Fruit fly (Drosophila melanogaster) whole organism, embryonic: ENCODE results near the gene janB.
A peak's percentile ranks its signal among the peaks of the same experiment; 100 is the strongest.

Experiments
- Atf-2 ChIP-seq: fragments of 200-800 bp; sonication (Bioruptor generic); optimal IDR thresholded peaks from 2 replicates; lab custom pipeline; 2016; ENCODE audit warnings: missing biosample characterization, missing genetic modification characterization
- Awh ChIP-seq: fragments of 200-800 bp; sonication (Bioruptor generic); IDR thresholded peaks from 2 replicates; pipeline ENCODE4, ENCODE4 v1.3.6; 2022; ENCODE audit warnings: missing biosample characterization, missing genetic modification characterization
- B-H2 ChIP-seq: fragments of 200-800 bp; sonication (Bioruptor generic); optimal IDR thresholded peaks from 2 replicates; lab custom pipeline; 2018; ENCODE audit warnings: missing biosample characterization, mild to moderate bottlenecking, missing genetic modification characterization
- CG10321 ChIP-seq: fragments of 200-800 bp; sonication (Bioruptor generic); IDR thresholded peaks from 2 replicates; pipeline ENCODE4 v1.3.6; 2022; ENCODE audit warnings: missing biosample characterization, missing genetic modification characterization
- CG10462 ChIP-seq: fragments of 200-800 bp; sonication (Bioruptor generic); optimal IDR thresholded peaks from 2 replicates; lab custom pipeline; 2016; ENCODE audit warnings: missing biosample characterization, missing genetic modification characterization
- CG11093 ChIP-seq: fragments of 200-800 bp; sonication (Bioruptor generic); IDR thresholded peaks from 3 replicates; pipeline ENCODE4 v1.3.6; 2022; ENCODE audit warnings: missing biosample characterization, missing genetic modification characterization
- CG11247 ChIP-seq: fragments of 200-800 bp; sonication (Bioruptor generic); IDR thresholded peaks from 2 replicates; pipeline ENCODE4 v1.3.6; 2022; ENCODE audit warnings: missing biosample characterization, missing genetic modification characterization
- CG11456 ChIP-seq: fragments of 200-800 bp; sonication (Bioruptor generic); IDR thresholded peaks from 3 replicates; pipeline ENCODE4 v1.3.6; 2022; ENCODE audit warnings: missing biosample characterization, missing genetic modification characterization
- CG13296 ChIP-seq: fragments of 200-800 bp; sonication (Bioruptor generic); optimal IDR thresholded peaks from 3 replicates; lab custom pipeline; 2018; ENCODE audit warnings: missing biosample characterization, mild to moderate bottlenecking, missing genetic modification characterization
- CG15011 ChIP-seq: fragments of 200-800 bp; sonication (Bioruptor generic); optimal IDR thresholded peaks from 3 replicates; lab custom pipeline; 2018; ENCODE audit warnings: missing biosample characterization, mild to moderate bottlenecking, missing genetic modification characterization
- CG15269 ChIP-seq: fragments of 200-800 bp; sonication (Bioruptor generic); optimal IDR thresholded peaks from 2 replicates; lab custom pipeline; 2018; ENCODE audit warnings: missing biosample characterization, mild to moderate bottlenecking, missing genetic modification characterization, moderate library complexity
- CG18011 ChIP-seq: fragments of 200-800 bp; sonication (Bioruptor generic); optimal IDR thresholded peaks from 2 replicates; lab custom pipeline; 2017; ENCODE audit warnings: missing biosample characterization, missing genetic modification characterization, mild to moderate bottlenecking, moderate library complexity, missing genotype
- CG18619 ChIP-seq: fragments of 200-800 bp; sonication (Bioruptor generic); optimal IDR thresholded peaks from 3 replicates; lab custom pipeline; 2017; ENCODE audit warnings: missing biosample characterization, mild to moderate bottlenecking, missing genetic modification characterization
- CG31441 ChIP-seq: fragments of 200-800 bp; sonication (Bioruptor generic); IDR thresholded peaks from 2 replicates; pipeline ENCODE4 v1.3.6; 2022; ENCODE audit warnings: missing biosample characterization, missing genetic modification characterization
- CG3163 ChIP-seq: fragments of 200-800 bp; sonication (Bioruptor generic); optimal IDR thresholded peaks from 3 replicates; lab custom pipeline; 2016; ENCODE audit warnings: missing biosample characterization, missing genetic modification characterization
- CG4617 ChIP-seq: fragments of 200-800 bp; sonication (Bioruptor generic); optimal IDR thresholded peaks from 3 replicates; lab custom pipeline; 2016; ENCODE audit warnings: missing biosample characterization, missing genetic modification characterization, borderline replicate concordance
- CG4854 ChIP-seq: fragments of 200-800 bp; sonication (Bioruptor generic); optimal IDR thresholded peaks from 2 replicates; lab custom pipeline; 2016; ENCODE audit warnings: missing biosample characterization, missing genetic modification characterization, inconsistent platforms
- CG6272 ChIP-seq: fragments of 200-800 bp; sonication (Bioruptor generic); IDR thresholded peaks from 2 replicates; pipeline ENCODE4 v1.3.6; 2022; ENCODE audit warnings: missing biosample characterization, missing genetic modification characterization
- CG7556 ChIP-seq: fragments of 200-800 bp; sonication (Bioruptor generic); optimal IDR thresholded peaks from 2 replicates; lab custom pipeline; 2017; ENCODE audit warnings: missing biosample characterization, mild to moderate bottlenecking, missing genetic modification characterization
- CG7786 ChIP-seq: fragments of 200-800 bp; sonication (Bioruptor generic); optimal IDR thresholded peaks from 2 replicates; lab custom pipeline; 2016; ENCODE audit warnings: missing biosample characterization, missing genetic modification characterization
- CG9215 ChIP-seq: fragments of 200-800 bp; sonication (Bioruptor generic); IDR thresholded peaks from 2 replicates; pipeline ENCODE4 v1.3.6; 2022; ENCODE audit warnings: missing biosample characterization, missing genetic modification characterization
- Dek ChIP-seq: fragments of 200-800 bp; sonication (Bioruptor generic); optimal IDR thresholded peaks from 3 replicates; lab custom pipeline; 2019; ENCODE audit warnings: missing biosample characterization, mild to moderate bottlenecking, missing genetic modification characterization, moderate library complexity
- E2f1 ChIP-seq: fragments of 200-800 bp; sonication (Bioruptor generic); IDR thresholded peaks from 2 replicates; pipeline ENCODE4 v1.3.6; 2022; ENCODE audit warnings: missing biosample characterization, missing genetic modification characterization
- Ets65A ChIP-seq: fragments of 200-800 bp; sonication (Bioruptor generic); peaks from one replicate; lab custom pipeline; 2016; ENCODE audit warnings: missing biosample characterization, missing genetic modification characterization
- Fer1 ChIP-seq: fragments of 200-800 bp; sonication (Bioruptor generic); optimal IDR thresholded peaks from 2 replicates; lab custom pipeline; 2017; ENCODE audit warnings: missing biosample characterization, mild to moderate bottlenecking, missing genetic modification characterization
- Hmr ChIP-seq: fragments of 200-800 bp; sonication (Bioruptor generic); optimal IDR thresholded peaks from 3 replicates; lab custom pipeline; 2017; ENCODE audit warnings: mild to moderate bottlenecking, missing biosample characterization, missing genetic modification reagents, missing genetic modification characterization
- MBD-R2 ChIP-seq: fragments of 200-800 bp; sonication (Bioruptor generic); IDR thresholded peaks from 2 replicates; pipeline ENCODE4 v1.3.6; 2022; ENCODE audit warnings: missing biosample characterization, missing genetic modification characterization
- Med ChIP-seq: fragments of 200-800 bp; sonication (Bioruptor generic); peaks from one replicate; lab custom pipeline; 2016; ENCODE audit warnings: missing biosample characterization, missing genetic modification characterization, mild to moderate bottlenecking, inconsistent platforms, moderate library complexity
- NK7.1 ChIP-seq: fragments of 200-800 bp; sonication (Bioruptor generic); optimal IDR thresholded peaks from 3 replicates; lab custom pipeline; 2016; ENCODE audit warnings: missing biosample characterization, missing genetic modification characterization
- Ravus ChIP-seq: fragments of 200-800 bp; sonication (Bioruptor generic); IDR thresholded peaks from 2 replicates; pipeline ENCODE4 v1.3.6; 2022; ENCODE audit warnings: missing biosample characterization, missing genetic modification characterization
- Sox100B ChIP-seq: fragments of 200-800 bp; sonication (Bioruptor generic); optimal IDR thresholded peaks from 3 replicates; lab custom pipeline; 2018; ENCODE audit warnings: missing biosample characterization, mild to moderate bottlenecking, missing genetic modification characterization
- Xrp1 ChIP-seq: fragments of 200-800 bp; sonication (Bioruptor generic); IDR thresholded peaks from 2 replicates; pipeline ENCODE4 v1.3.6; 2022; ENCODE audit warnings: missing biosample characterization, missing genetic modification characterization
- al ChIP-seq: fragments of 200-800 bp; sonication (Bioruptor generic); IDR thresholded peaks from 2 replicates; pipeline ENCODE4 v1.3.6; 2022; ENCODE audit warnings: missing biosample characterization, missing genetic modification characterization
- ap ChIP-seq: fragments of 200-800 bp; sonication (Bioruptor generic); IDR thresholded peaks from 2 replicates; pipeline ENCODE4 v1.3.6; 2022; ENCODE audit warnings: missing biosample characterization, missing genetic modification characterization
- ash1 ChIP-seq: fragments of 200-800 bp; sonication (Bioruptor generic); optimal IDR thresholded peaks from 2 replicates; lab custom pipeline; 2018; ENCODE audit warnings: missing biosample characterization, mild to moderate bottlenecking, missing genetic modification characterization
- bab2 ChIP-seq: fragments of 200-800 bp; sonication (Bioruptor generic); optimal IDR thresholded peaks from 2 replicates; lab custom pipeline; 2016; ENCODE audit warnings: missing biosample characterization, missing genetic modification characterization
- bsh ChIP-seq, 2 experiments: fragments of 200-800 bp; sonication (Bioruptor generic); optimal IDR thresholded peaks; 2 replicates each; lab custom pipeline; 2017 to 2018; ENCODE audit warnings: mild to moderate bottlenecking in 2 of 2, missing biosample characterization in 2 of 2, missing genetic modification characterization in 2 of 2, moderate library complexity in 1 of 2
- cas ChIP-seq: fragments of 200-800 bp; sonication (Bioruptor generic); IDR thresholded peaks from 2 replicates; pipeline ENCODE4 v1.3.6; 2022; ENCODE audit warnings: missing biosample characterization, missing genetic modification characterization
- ci ChIP-seq: fragments of 200-800 bp; sonication (Bioruptor generic); IDR thresholded peaks from 3 replicates; pipeline ENCODE4 v1.3.6; 2022; ENCODE audit warnings: missing biosample characterization, missing genetic modification characterization
- danr ChIP-seq: fragments of 200-800 bp; sonication (Bioruptor generic); IDR thresholded peaks from 2 replicates; pipeline ENCODE4 v1.3.6; 2022; ENCODE audit warnings: missing biosample characterization, missing genetic modification characterization
- dati ChIP-seq: fragments of 200-800 bp; sonication (Bioruptor generic); IDR thresholded peaks from 2 replicates; pipeline ENCODE4 v1.3.6; 2022; ENCODE audit warnings: missing biosample characterization, missing genetic modification characterization
- esg ChIP-seq: fragments of 200-800 bp; sonication (Bioruptor generic); conservative IDR thresholded peaks from 2 replicates; pipeline ENCODE4 v1.3.6; 2022; ENCODE audit warnings: missing biosample characterization, missing genetic modification characterization
- ewg ChIP-seq: fragments of 200-800 bp; sonication (Bioruptor generic); optimal IDR thresholded peaks from 3 replicates; lab custom pipeline; 2017; ENCODE audit warnings: mild to moderate bottlenecking, missing biosample characterization, missing genetic modification reagents, missing genetic modification characterization
- gsb-n ChIP-seq: fragments of 200-800 bp; sonication (Bioruptor generic); optimal IDR thresholded peaks from 3 replicates; lab custom pipeline; 2018; ENCODE audit warnings: missing biosample characterization, mild to moderate bottlenecking, missing genetic modification characterization
- odd ChIP-seq: fragments of 200-800 bp; sonication (Bioruptor generic); optimal IDR thresholded peaks from 2 replicates; lab custom pipeline; 2017; ENCODE audit warnings: missing biosample characterization, mild to moderate bottlenecking, missing genetic modification characterization
- ranshi ChIP-seq: fragments of 200-800 bp; sonication (Bioruptor generic); IDR thresholded peaks from 2 replicates; pipeline ENCODE4 v1.3.6; 2022; ENCODE audit warnings: missing biosample characterization, missing genetic modification characterization
- sim ChIP-seq: fragments of 200-800 bp; sonication (Bioruptor generic); IDR thresholded peaks from 2 replicates; pipeline ENCODE4 v1.3.6; 2022; ENCODE audit warnings: missing biosample characterization, missing genetic modification characterization
- sqz ChIP-seq: fragments of 200-800 bp; sonication (Bioruptor generic); optimal IDR thresholded peaks from 3 replicates; lab custom pipeline; 2018; ENCODE audit warnings: missing biosample characterization, mild to moderate bottlenecking, missing genetic modification characterization
- stc ChIP-seq: fragments of 200-800 bp; sonication (Bioruptor generic); IDR thresholded peaks from 2 replicates; pipeline ENCODE4 v1.3.6; 2022; ENCODE audit warnings: missing biosample characterization, missing genetic modification characterization
- tin ChIP-seq: fragments of 200-800 bp; sonication (Bioruptor generic); optimal IDR thresholded peaks from 3 replicates; lab custom pipeline; 2016; ENCODE audit warnings: missing biosample characterization, missing genetic modification characterization
- tio ChIP-seq: fragments of 200-800 bp; sonication (Bioruptor generic); optimal IDR thresholded peaks from 2 replicates; lab custom pipeline; 2017; ENCODE audit warnings: missing biosample characterization, missing genetic modification characterization, inconsistent platforms
- unpg ChIP-seq: fragments of 200-800 bp; sonication (Bioruptor generic); optimal IDR thresholded peaks from 3 replicates; lab custom pipeline; 2018; ENCODE audit warnings: missing biosample characterization, mild to moderate bottlenecking, missing genetic modification characterization, moderate library complexity

The janB gene

DNA sequence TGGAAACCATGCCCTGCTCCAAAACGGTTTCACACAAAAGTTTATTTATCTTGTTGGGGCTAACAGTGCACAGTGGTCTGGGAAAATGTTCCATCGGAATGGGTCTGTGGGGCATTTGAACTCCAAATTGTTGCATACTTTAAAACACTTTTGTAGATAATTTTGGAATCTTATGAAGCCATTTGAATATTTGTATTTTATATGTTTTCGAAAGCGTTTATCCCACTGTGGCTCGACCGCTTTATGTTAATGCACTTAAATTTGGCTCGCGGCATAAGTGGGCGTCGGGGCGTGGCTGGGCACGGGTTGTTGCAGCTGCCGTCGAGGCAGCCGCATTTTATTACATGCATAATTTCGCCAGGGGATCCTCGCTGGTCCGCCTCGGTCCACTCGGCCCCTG, 33.3 kb upstream of the janB start (continued):
- no peak for TF ChIP-seq Hmr
- no peak for TF ChIP-seq CG9215
- no peak for TF ChIP-seq unpg (GFP tag; lab: Kevin White, UChicago)
- TF ChIP-seq danr (GFP tag; lab: Robert Waterston, UW): 0 out of 2 replicates have a peak, but pooled peaks have one; percentile 23
- no peak for TF ChIP-seq al (GFP tag; lab: Robert Waterston, UW)
- TF ChIP-seq CG6272 (GFP tag; lab: Robert Waterston, UW): no peak
- 0 out of 2 replicates have a peak, but pooled peaks have one; percentile 18 for TF ChIP-seq Xrp1 (GFP tag; lab: Robert Waterston, UW)
- no peak for TF ChIP-seq CG18011 (GFP tag; lab: Kevin White, UChicago)
- no peak for TF ChIP-seq E2f1 (GFP tag; lab: Robert Waterston, UW)
- TF ChIP-seq CG3163 (GFP tag; lab: Kevin White, UChicago): no peak
- no peak for TF ChIP-seq gsb-n (tag; lab: Kevin White, UChicago)
- TF ChIP-seq bab2 (GFP tag; lab: Kevin White, UChicago): no peak
- no peak for TF ChIP-seq CG4617 (GFP tag; lab: Kevin White, UChicago)
- no peak for TF ChIP-seq CG18619 (GFP tag; lab: Kevin White, UChicago)
- no peak for TF ChIP-seq cas (GFP tag; lab: Robert Waterston, UW)
- no peak for TF ChIP-seq Fer1
- no peak for TF ChIP-seq Ravus (GFP tag; lab: Robert Waterston, UW)
- 0 out of 3 replicates have a peak, but pooled peaks have one; percentile 56 for TF ChIP-seq ci
- peak; percentile 25 for TF ChIP-seq Med (GFP tag; lab: Kevin White, UChicago)
- no peak for TF ChIP-seq sim (GFP tag; lab: Robert Waterston, UW)
- no peak for TF ChIP-seq odd (GFP tag; lab: Kevin White, UChicago)
- TF ChIP-seq ap: no peak
- TF ChIP-seq esg: no peak
- 0 out of 2 replicates have a peak, but pooled peaks have one; percentile 16 for TF ChIP-seq Awh
- no peak for TF ChIP-seq NK7.1
- TF ChIP-seq sqz (GFP tag; lab: Kevin White, UChicago): no peak
- TF ChIP-seq CG7786: no peak
- TF ChIP-seq CG4854: no peak
- TF ChIP-seq CG11093 (GFP tag; lab: Robert Waterston, UW): no peak
- no peak for TF ChIP-seq CG13296 (GFP tag; lab: Kevin White, UChicago)
- no peak for TF ChIP-seq CG11247
- TF ChIP-seq tio (GFP tag; lab: Kevin White, UChicago): no peak
- TF ChIP-seq CG15269 (tag; lab: Kevin White, UChicago): no peak
- no peak for TF ChIP-seq dati
- TF ChIP-seq tin: no peak
- no peak for TF ChIP-seq CG31441 (GFP tag; lab: Robert Waterston, UW)
- no peak for TF ChIP-seq ash1
- TF ChIP-seq ranshi (GFP tag; lab: Robert Waterston, UW): 0 out of 2 replicates have a peak, but pooled peaks have one; percentile 18
- TF ChIP-seq Sox100B (GFP tag; lab: Kevin White, UChicago): no peak
- no peak for TF ChIP-seq B-H2 (GFP tag; lab: Kevin White, UChicago)
- TF ChIP-seq CG10321 (GFP tag; lab: Robert Waterston, UW): no peak
- TF ChIP-seq CG11456 (GFP tag; lab: Robert Waterston, UW): no peak
- TF ChIP-seq CG7556 (GFP tag; lab: Kevin White, UChicago): no peak
- no peak for TF ChIP-seq Atf-2 (GFP tag; lab: Kevin White, UChicago)
- no peak for TF ChIP-seq MBD-R2 (GFP tag; lab: Robert Waterston, UW)
- TF ChIP-seq Ets65A (GFP tag; lab: Kevin White, UChicago): peak; percentile 86
- TF ChIP-seq bsh (GFP tag; optimal IDR thresholded peaks at IDR 0.05; lab: Kevin White, UChicago): peak in 1 of 2 experiments; percentile 25
- TF ChIP-seq CG10462 (GFP tag; lab: Kevin White, UChicago): no peak
- no peak for TF ChIP-seq Dek (tag; lab: Kevin White, UChicago)
- TF ChIP-seq CG15011: no peak
- TF ChIP-seq ewg (GFP tag; lab: Kevin White, UChicago): no peak
- TF ChIP-seq stc (GFP tag; lab: Robert Waterston, UW): no peak
- TF ChIP-seq, all 482 proteins: peak for 16
